Fruit fly (Drosophila melanogaster) whole organism, embryonic: ENCODE results near the gene Sfp38D.

Experiments
- Atf-2 ChIP-seq: fragments of 200-800 bp; sonication (Bioruptor generic); optimal IDR thresholded peaks from 2 replicates; lab custom pipeline; 2016; ENCODE audit warnings: missing biosample characterization, missing genetic modification characterization
- Bgb ChIP-seq: fragments of 200-800 bp; sonication (Bioruptor generic); IDR thresholded peaks from 2 replicates; pipeline ENCODE4 v1.3.6; 2022; ENCODE audit warnings: missing biosample characterization, missing genetic modification characterization; ENCODE audit not compliant: partially characterized antibody
- CG11504 ChIP-seq: fragments of 200-800 bp; sonication (Bioruptor generic); optimal IDR thresholded peaks from 3 replicates; lab custom pipeline; 2019; ENCODE audit warnings: missing biosample characterization, mild to moderate bottlenecking, missing genetic modification characterization, moderate library complexity
- CG12155 ChIP-seq: fragments of 200-800 bp; sonication (Bioruptor generic); optimal IDR thresholded peaks from 3 replicates; lab custom pipeline; 2016; ENCODE audit warnings: missing biosample characterization, missing genetic modification characterization
- CG14667 ChIP-seq: fragments of 200-800 bp; sonication (Bioruptor generic); IDR thresholded peaks from 2 replicates; pipeline ENCODE4 v1.3.6; 2022; ENCODE audit warnings: missing biosample characterization, missing genetic modification characterization
- CG15514 ChIP-seq: fragments of 200-800 bp; sonication (Bioruptor generic); optimal IDR thresholded peaks from 3 replicates; lab custom pipeline; 2017; ENCODE audit warnings: missing biosample characterization, missing genetic modification characterization, mild to moderate bottlenecking, moderate library complexity, missing genetic modification reagents
- CG16815 ChIP-seq: fragments of 200-800 bp; sonication (Bioruptor generic); optimal IDR thresholded peaks from 3 replicates; lab custom pipeline; 2017; ENCODE audit warnings: missing biosample characterization, mild to moderate bottlenecking, missing genetic modification characterization
- CG17186 ChIP-seq: fragments of 200-800 bp; sonication (Bioruptor generic); optimal IDR thresholded peaks from 3 replicates; lab custom pipeline; 2017; ENCODE audit warnings: missing biosample characterization, missing genetic modification reagents, missing genetic modification characterization
- CG31365 ChIP-seq: fragments of 200-800 bp; sonication (Bioruptor generic); optimal IDR thresholded peaks from 2 replicates; lab custom pipeline; 2018; ENCODE audit warnings: missing biosample characterization, mild to moderate bottlenecking, missing genetic modification characterization
- CG3281 ChIP-seq: fragments of 200-800 bp; sonication (Bioruptor generic); optimal IDR thresholded peaks from 3 replicates; lab custom pipeline; 2017; ENCODE audit warnings: missing biosample characterization, mild to moderate bottlenecking, missing genetic modification characterization
- CG3995 ChIP-seq: fragments of 200-800 bp; sonication (Bioruptor generic); optimal IDR thresholded peaks from 3 replicates; lab custom pipeline; 2016; ENCODE audit warnings: missing biosample characterization, missing genetic modification characterization
- CG4707 ChIP-seq: fragments of 200-800 bp; sonication (Bioruptor generic); optimal IDR thresholded peaks from 2 replicates; lab custom pipeline; 2018; ENCODE audit warnings: missing biosample characterization, mild to moderate bottlenecking, missing genetic modification characterization, moderate library complexity
- CG6683 ChIP-seq: fragments of 200-800 bp; sonication (Bioruptor generic); optimal IDR thresholded peaks from 2 replicates; lab custom pipeline; 2017; ENCODE audit warnings: missing biosample characterization, mild to moderate bottlenecking, missing genetic modification characterization, missing genetic modification reagents
- CG6689 ChIP-seq: fragments of 200-800 bp; sonication (Bioruptor generic); IDR thresholded peaks from 2 replicates; pipeline ENCODE4 v1.3.6; 2022; ENCODE audit warnings: missing biosample characterization, missing genetic modification characterization
- CG7271 ChIP-seq: fragments of 200-800 bp; sonication (Bioruptor generic); optimal IDR thresholded peaks from 2 replicates; lab custom pipeline; 2018; ENCODE audit warnings: missing biosample characterization, mild to moderate bottlenecking, missing genetic modification characterization, moderate library complexity
- CG8765 ChIP-seq: fragments of 200-800 bp; sonication (Bioruptor generic); IDR thresholded peaks from 2 replicates; pipeline ENCODE4 v1.3.6; 2022; ENCODE audit warnings: missing biosample characterization, missing genetic modification characterization
- CG9797 ChIP-seq: fragments of 200-800 bp; sonication (Bioruptor generic); optimal IDR thresholded peaks from 3 replicates; lab custom pipeline; 2018; ENCODE audit warnings: missing biosample characterization, mild to moderate bottlenecking, missing genetic modification characterization
- CHES-1-like ChIP-seq: fragments of 200-800 bp; sonication (Bioruptor generic); optimal IDR thresholded peaks from 2 replicates; lab custom pipeline; 2016; ENCODE audit warnings: missing biosample characterization, missing genetic modification characterization
- D19B ChIP-seq: fragments of 200-800 bp; sonication (Bioruptor generic); optimal IDR thresholded peaks from 2 replicates; lab custom pipeline; 2017; ENCODE audit warnings: missing biosample characterization, mild to moderate bottlenecking, missing genetic modification characterization
- Dad ChIP-seq: fragments of 200-800 bp; sonication (Bioruptor generic); optimal IDR thresholded peaks from 3 replicates; lab custom pipeline; 2016; ENCODE audit warnings: missing biosample characterization, missing genetic modification characterization
- Dfd ChIP-seq, 2 experiments: fragments of >200 bp; optimal IDR thresholded peaks; 2 replicates each; lab custom pipeline; 2017; ENCODE audit warnings: missing biosample characterization in 2 of 2, missing genetic modification characterization in 2 of 2
- E2f2 ChIP-seq: fragments of 200-800 bp; sonication (Bioruptor generic); IDR thresholded peaks from 2 replicates; pipeline ENCODE4 v1.3.6; 2022; ENCODE audit warnings: missing biosample characterization, missing genetic modification characterization
- Eip74EF ChIP-seq, 2 experiments: fragments of 200-800 bp in 1 of 2; fragments of >200 bp in 1 of 2; sonication (Bioruptor generic) in 1 of 2; optimal IDR thresholded peaks; 2 replicates each; lab custom pipeline; 2017 to 2019; ENCODE audit warnings: missing biosample characterization in 2 of 2, missing genetic modification characterization in 2 of 2, mild to moderate bottlenecking in 1 of 2, moderate library complexity in 1 of 2
- GATAe ChIP-seq: fragments of 200-800 bp; sonication (Bioruptor generic); conservative IDR thresholded peaks from 2 replicates; pipeline ENCODE4 v1.3.6; 2022; ENCODE audit warnings: missing biosample characterization, missing genetic modification characterization
- H15 ChIP-seq: fragments of 200-800 bp; sonication (Bioruptor generic); IDR thresholded peaks from 3 replicates; pipeline ENCODE4 v1.3.6; 2022; ENCODE audit warnings: missing biosample characterization, missing genetic modification characterization
- Med ChIP-seq: fragments of 200-800 bp; sonication (Bioruptor generic); peaks from one replicate; lab custom pipeline; 2016; ENCODE audit warnings: missing biosample characterization, missing genetic modification characterization, mild to moderate bottlenecking, inconsistent platforms, moderate library complexity
- Rx ChIP-seq: fragments of 200-800 bp; sonication (Bioruptor generic); IDR thresholded peaks from 2 replicates; pipeline ENCODE4 v1.3.6; 2022; ENCODE audit warnings: missing biosample characterization, missing genetic modification characterization
- br ChIP-seq: fragments of >200 bp; optimal IDR thresholded peaks from 2 replicates; lab custom pipeline; 2017
- gcm2 ChIP-seq: fragments of 200-800 bp; sonication (Bioruptor generic); optimal IDR thresholded peaks from 2 replicates; lab custom pipeline; 2016; ENCODE audit warnings: missing biosample characterization, missing genetic modification characterization
- gro ChIP-seq: fragments of 200-800 bp; sonication (Bioruptor generic); optimal IDR thresholded peaks from 2 replicates; lab custom pipeline; 2016; ENCODE audit warnings: missing biosample characterization, missing genetic modification characterization
- luna ChIP-seq: fragments of 200-800 bp; sonication (Bioruptor generic); optimal IDR thresholded peaks from 2 replicates; lab custom pipeline; 2016; ENCODE audit warnings: missing biosample characterization, missing genetic modification characterization
- otp ChIP-seq: fragments of 200-800 bp; sonication (Bioruptor generic); IDR thresholded peaks from 3 replicates; pipeline ENCODE4, ENCODE4 v1.3.6; 2022; ENCODE audit warnings: missing biosample characterization, missing genetic modification characterization
- phol ChIP-seq: fragments of 200-800 bp; sonication (Bioruptor generic); optimal IDR thresholded peaks from 3 replicates; lab custom pipeline; 2018; ENCODE audit warnings: missing biosample characterization, mild to moderate bottlenecking, missing genetic modification characterization, moderate library complexity
- psq ChIP-seq: fragments of 200-800 bp; sonication (Bioruptor generic); optimal IDR thresholded peaks from 2 replicates; lab custom pipeline; 2017; ENCODE audit warnings: missing biosample characterization, missing genetic modification characterization
- run ChIP-seq: fragments of 200-800 bp; sonication (Bioruptor generic); optimal IDR thresholded peaks from 3 replicates; lab custom pipeline; 2018; ENCODE audit warnings: missing biosample characterization, mild to moderate bottlenecking, missing genetic modification characterization
- sd ChIP-seq: fragments of 200-800 bp; sonication (Bioruptor generic); optimal IDR thresholded peaks from 3 replicates; lab custom pipeline; 2018; ENCODE audit warnings: missing biosample characterization, mild to moderate bottlenecking, missing genetic modification characterization, moderate library complexity
- sim ChIP-seq: fragments of 200-800 bp; sonication (Bioruptor generic); IDR thresholded peaks from 2 replicates; pipeline ENCODE4 v1.3.6; 2022; ENCODE audit warnings: missing biosample characterization, missing genetic modification characterization
- so ChIP-seq: fragments of 200-800 bp; sonication (Bioruptor generic); IDR thresholded peaks from 3 replicates; pipeline ENCODE4 v1.3.6; 2022; ENCODE audit warnings: missing biosample characterization, missing genetic modification characterization
- vvl ChIP-seq: fragments of 200-800 bp; sonication (Bioruptor generic); IDR thresholded peaks from 2 replicates; pipeline ENCODE4 v1.3.6; 2022; ENCODE audit warnings: missing biosample characterization, missing genetic modification characterization
- zf30C ChIP-seq: fragments of 200-800 bp; sonication (Bioruptor generic); optimal IDR thresholded peaks from 3 replicates; lab custom pipeline; 2018; ENCODE audit warnings: missing biosample characterization, mild to moderate bottlenecking, missing genetic modification characterization
- zfh1 ChIP-seq: fragments of 200-800 bp; sonication (Bioruptor generic); IDR thresholded peaks from 3 replicates; pipeline ENCODE4 v1.3.6; 2022; ENCODE audit warnings: missing biosample characterization, missing genetic modification characterization

Sfp38D gene

dm6 chr2L:20604096-20604495 is 36.6 kb upstream of the Sfp38D start, which contains the start of gene CG31677 (continued):
- no peak for TF ChIP-seq Bgb
- TF ChIP-seq Rx (GFP tag; lab: Robert Waterston, UW), result no peak
- no peak for TF ChIP-seq vvl (GFP tag; lab: Robert Waterston, UW)
- TF ChIP-seq zfh1 (GFP tag; lab: Robert Waterston, UW), result no peak
- no peak for TF ChIP-seq CG11504
- TF ChIP-seq CG3995 (GFP tag; lab: Kevin White, UChicago), result no peak

DNA sequence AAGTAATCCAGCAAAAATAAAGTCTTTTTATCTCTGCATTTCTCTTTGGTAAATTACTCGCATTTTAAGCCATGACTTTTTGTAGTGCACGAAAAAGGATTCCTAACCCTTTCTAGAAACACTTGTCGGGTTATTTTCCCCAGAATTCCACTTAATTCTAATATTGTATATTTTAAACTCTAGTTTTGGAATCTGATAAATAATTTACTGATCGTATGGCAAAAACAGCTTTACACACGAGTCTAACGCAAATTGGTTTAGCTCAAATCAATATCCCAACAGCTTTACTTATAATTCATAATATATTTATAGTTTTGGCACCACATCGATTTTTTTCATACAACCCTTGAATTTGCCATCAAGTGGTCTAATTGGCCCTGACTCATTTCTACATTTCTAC is 26.5 kb upstream of the Sfp38D start, which contains the start of gene CG15475:
TSS of gene CG15475 (plus strand) at position 301 of the 400 bp plus-strand sequence.
- TF ChIP-seq Dfd (GFP tag; optimal IDR thresholded peaks at IDR 0.05; lab: Kevin White, UChicago) (no peak), D19B (GFP tag; lab: Kevin White, UChicago) (no peak), CG15514 (GFP tag; lab: Kevin White, UChicago) (no peak), CG17186 (GFP tag; lab: Kevin White, UChicago) (no peak), CG3281 (GFP tag; lab: Kevin White, UChicago) (no peak), Med (no peak), CG8765 (GFP tag; lab: Robert Waterston, UW) (no peak), GATAe (no peak), CG7271 (tag; lab: Kevin White, UChicago) (no peak), CG12155 (GFP tag; lab: Kevin White, UChicago) (no peak), Atf-2 (GFP tag; lab: Kevin White, UChicago) (no peak), so (no peak), otp (GFP tag; lab: Robert Waterston, UW) (no peak), gro (GFP tag; lab: Kevin White, UChicago) (no peak), E2f2 (GFP tag; lab: Robert Waterston, UW) (no peak), phol (tag; lab: Kevin White, UChicago) (no peak), zf30C (GFP tag; lab: Kevin White, UChicago) (no peak), CG6683 (GFP tag; lab: Kevin White, UChicago) (no peak)

DNA sequence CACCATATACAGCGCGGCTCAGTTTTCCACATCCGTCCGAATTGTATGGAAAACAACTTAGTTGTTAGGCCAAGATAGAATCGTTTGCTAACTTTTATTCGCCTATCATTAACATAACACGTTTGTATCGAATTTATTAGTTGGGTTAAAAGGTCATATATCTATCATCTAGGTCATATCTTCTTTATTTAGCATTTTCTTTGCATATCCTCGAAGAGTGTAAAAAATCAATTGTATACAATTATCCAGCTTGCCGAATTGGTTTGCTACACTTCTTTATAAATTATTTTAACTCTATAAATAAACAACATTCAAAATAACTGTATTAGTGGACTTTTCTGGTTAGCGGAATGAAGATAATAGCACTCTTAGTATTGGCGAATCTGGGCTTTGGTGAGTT is 6.5 kb upstream of the Sfp38D start, which contains the start of gene CG17472:
TSS of gene CG17472 (plus strand) at position 301 of the 400 bp plus-strand sequence.
- TF ChIP-seq CG6689 (GFP tag; lab: Robert Waterston, UW) (no peak), Dad (GFP tag; lab: Kevin White, UChicago) (no peak), gcm2 (GFP tag; lab: Kevin White, UChicago) (no peak), sd (no peak), CG9797 (GFP tag; lab: Kevin White, UChicago) (no peak), H15 (GFP tag; lab: Robert Waterston, UW) (no peak), CG31365 (no peak), CG16815 (no peak), run (tag; lab: Kevin White, UChicago) (no peak), sim (no peak), CG4707 (no peak), luna (GFP tag; lab: Kevin White, UChicago) (no peak), br (lab: Kevin White, UChicago) (no peak), Bgb (no peak), Eip74EF (GFP tag; optimal IDR thresholded peaks at IDR 0.05; lab: Kevin White, UChicago) (no peak), CHES-1-like (GFP tag; lab: Kevin White, UChicago) (no peak), CG14667 (no peak), psq (GFP tag; lab: Kevin White, UChicago) (no peak)
